Fruit fly (Drosophila melanogaster) whole organism, embryonic: ENCODE data around the gene CG44008.
A peak's percentile ranks its signal among the peaks of the same experiment; 100 is the strongest.

ENCODE experiments used
- CG1024 ChIP-seq: fragments of 200-800 bp; sonication (Bioruptor generic); IDR thresholded peaks from 2 replicates; pipeline ENCODE4 v1.3.6; 2022; ENCODE audit warnings: missing biosample characterization, missing genetic modification characterization
- CG12299 ChIP-seq: fragments of 200-800 bp; sonication (Bioruptor generic); optimal IDR thresholded peaks from 2 replicates; lab custom pipeline; 2018; ENCODE audit warnings: missing biosample characterization, mild to moderate bottlenecking, missing genetic modification characterization
- CG12942 ChIP-seq: fragments of 200-800 bp; sonication (Bioruptor generic); optimal IDR thresholded peaks from 3 replicates; lab custom pipeline; 2016; ENCODE audit warnings: missing biosample characterization, missing genetic modification characterization
- CG13287 ChIP-seq: fragments of 200-800 bp; sonication (Bioruptor generic); IDR thresholded peaks from 2 replicates; pipeline ENCODE4 v1.3.6; 2022; ENCODE audit warnings: missing biosample characterization, missing genetic modification characterization; ENCODE audit not compliant: partially characterized antibody
- CG17361 ChIP-seq: fragments of 200-800 bp; sonication (Bioruptor generic); IDR thresholded peaks from 3 replicates; pipeline ENCODE4 v1.3.6; 2022; ENCODE audit warnings: missing biosample characterization, missing genetic modification characterization
- CG17912 ChIP-seq: fragments of 200-800 bp; sonication (Bioruptor generic); optimal IDR thresholded peaks from 2 replicates; lab custom pipeline; 2018; ENCODE audit warnings: missing biosample characterization, mild to moderate bottlenecking, missing genetic modification characterization
- CG2889 ChIP-seq: fragments of 200-800 bp; sonication (Bioruptor generic); IDR thresholded peaks from 3 replicates; pipeline ENCODE4 v1.3.6; 2022; ENCODE audit warnings: missing biosample characterization, missing genetic modification characterization
- CG32767 ChIP-seq: fragments of 200-800 bp; sonication (Bioruptor generic); IDR thresholded peaks from 2 replicates; pipeline ENCODE4 v1.3.6; 2022; ENCODE audit warnings: missing biosample characterization, missing genetic modification characterization
- CG33213 ChIP-seq: fragments of 200-800 bp; sonication (Bioruptor generic); optimal IDR thresholded peaks from 3 replicates; lab custom pipeline; 2016; ENCODE audit warnings: missing biosample characterization, missing genetic modification characterization
- CG34376 ChIP-seq: fragments of 200-800 bp; sonication (Bioruptor generic); optimal IDR thresholded peaks from 2 replicates; lab custom pipeline; 2018; ENCODE audit warnings: missing biosample characterization, mild to moderate bottlenecking, missing genetic modification characterization
- CG34422 ChIP-seq: fragments of 200-800 bp; sonication (Bioruptor generic); IDR thresholded peaks from 3 replicates; pipeline ENCODE4 v1.3.6; 2022; ENCODE audit warnings: missing biosample characterization, missing genetic modification characterization
- CG43689 ChIP-seq: fragments of 200-800 bp; sonication (Bioruptor generic); IDR thresholded peaks from 2 replicates; pipeline ENCODE4 v1.3.6; 2022; ENCODE audit warnings: missing biosample characterization, missing genetic modification characterization
- CG4617 ChIP-seq: fragments of 200-800 bp; sonication (Bioruptor generic); optimal IDR thresholded peaks from 3 replicates; lab custom pipeline; 2016; ENCODE audit warnings: missing biosample characterization, missing genetic modification characterization, borderline replicate concordance
- CG8924 ChIP-seq: fragments of 200-800 bp; optimal IDR thresholded peaks from 3 replicates; lab custom pipeline; 2019; ENCODE audit warnings: missing biosample characterization, mild to moderate bottlenecking, missing genetic modification characterization, moderate library complexity
- CoRest ChIP-seq: fragments of 200-800 bp; sonication (Bioruptor generic); optimal IDR thresholded peaks from 3 replicates; lab custom pipeline; 2018; ENCODE audit warnings: missing biosample characterization, mild to moderate bottlenecking, missing genetic modification characterization, moderate library complexity
- Deaf1 ChIP-seq: fragments of 200-800 bp; optimal IDR thresholded peaks from 3 replicates; lab custom pipeline; 2019; ENCODE audit warnings: missing biosample characterization, mild to moderate bottlenecking, missing genetic modification characterization, moderate library complexity
- E2f1 ChIP-seq: fragments of 200-800 bp; sonication (Bioruptor generic); IDR thresholded peaks from 2 replicates; pipeline ENCODE4 v1.3.6; 2022; ENCODE audit warnings: missing biosample characterization, missing genetic modification characterization
- E2f2 ChIP-seq: fragments of 200-800 bp; sonication (Bioruptor generic); IDR thresholded peaks from 2 replicates; pipeline ENCODE4 v1.3.6; 2022; ENCODE audit warnings: missing biosample characterization, missing genetic modification characterization
- HLH54F ChIP-seq: fragments of 200-800 bp; sonication (Bioruptor generic); optimal IDR thresholded peaks from 3 replicates; lab custom pipeline; 2016; ENCODE audit warnings: missing biosample characterization, missing genetic modification characterization
- Lhr ChIP-seq: fragments of 200-800 bp; sonication (Bioruptor generic); optimal IDR thresholded peaks from 3 replicates; lab custom pipeline; 2017; ENCODE audit warnings: mild to moderate bottlenecking, missing biosample characterization, missing genetic modification reagents, missing genetic modification characterization
- MESR4 ChIP-seq: fragments of 200-800 bp; sonication (Bioruptor generic); optimal IDR thresholded peaks from 2 replicates; lab custom pipeline; 2018; ENCODE audit warnings: missing biosample characterization, mild to moderate bottlenecking, missing genetic modification characterization, moderate library complexity
- Med ChIP-seq: fragments of 200-800 bp; sonication (Bioruptor generic); peaks from one replicate; lab custom pipeline; 2016; ENCODE audit warnings: missing biosample characterization, missing genetic modification characterization, mild to moderate bottlenecking, inconsistent platforms, moderate library complexity
- NC2α ChIP-seq: fragments of 200-800 bp; sonication (Bioruptor generic); optimal IDR thresholded peaks from 2 replicates; lab custom pipeline; 2016; ENCODE audit warnings: missing biosample characterization, missing genetic modification characterization
- Oli ChIP-seq: fragments of 200-800 bp; sonication (Bioruptor generic); optimal IDR thresholded peaks from 2 replicates; lab custom pipeline; 2018; ENCODE audit warnings: missing biosample characterization, mild to moderate bottlenecking, missing genetic modification characterization, moderate library complexity
- Poxn ChIP-seq: fragments of 200-800 bp; sonication (Bioruptor generic); IDR thresholded peaks from 2 replicates; pipeline ENCODE4 v1.3.6; 2022; ENCODE audit warnings: missing biosample characterization, missing genetic modification characterization
- Rfx ChIP-seq: fragments of 200-800 bp; sonication (Bioruptor generic); IDR thresholded peaks from 2 replicates; pipeline ENCODE4 v1.3.6; 2022; ENCODE audit warnings: missing biosample characterization, missing genetic modification characterization
- Scr ChIP-seq: fragments of 200-800 bp; sonication (Bioruptor generic); IDR thresholded peaks from 2 replicates; pipeline ENCODE4 v1.3.6; 2022; ENCODE audit warnings: missing biosample characterization, missing genetic modification characterization; ENCODE audit not compliant: partially characterized antibody
- Sry-β ChIP-seq: fragments of 200-800 bp; sonication (Bioruptor generic); optimal IDR thresholded peaks from 2 replicates; lab custom pipeline; 2018; ENCODE audit warnings: missing biosample characterization, mild to moderate bottlenecking, missing genetic modification characterization, moderate library complexity
- Usf ChIP-seq: fragments of 200-800 bp; sonication (Bioruptor generic); optimal IDR thresholded peaks from 2 replicates; lab custom pipeline; 2017; ENCODE audit warnings: missing genotype, missing biosample characterization, missing genetic modification characterization
- YL-1 ChIP-seq: fragments of 200-800 bp; sonication (Bioruptor generic); optimal IDR thresholded peaks from 3 replicates; lab custom pipeline; 2017; ENCODE audit warnings: missing biosample characterization, mild to moderate bottlenecking, missing genetic modification characterization
- ab ChIP-seq: fragments of 200-800 bp; sonication (Bioruptor generic); optimal IDR thresholded peaks from 2 replicates; lab custom pipeline; 2016; ENCODE audit warnings: missing biosample characterization, missing genetic modification characterization
- ato ChIP-seq: fragments of 200-800 bp; sonication (Bioruptor generic); IDR thresholded peaks from 2 replicates; pipeline ENCODE4 v1.3.6; 2022; ENCODE audit warnings: missing biosample characterization, missing genetic modification characterization; ENCODE audit not compliant: partially characterized antibody
- cas ChIP-seq: fragments of 200-800 bp; sonication (Bioruptor generic); IDR thresholded peaks from 2 replicates; pipeline ENCODE4 v1.3.6; 2022; ENCODE audit warnings: missing biosample characterization, missing genetic modification characterization
- cg ChIP-seq: fragments of 200-800 bp; sonication (Bioruptor generic); optimal IDR thresholded peaks from 3 replicates; lab custom pipeline; 2019; ENCODE audit warnings: missing biosample characterization, mild to moderate bottlenecking, missing genetic modification characterization, moderate library complexity
- crol ChIP-seq: fragments of 200-800 bp; sonication (Bioruptor generic); IDR thresholded peaks from 2 replicates; pipeline ENCODE4 v1.3.6; 2022; ENCODE audit warnings: missing biosample characterization, missing genetic modification characterization
- dpn ChIP-seq, 2 experiments: fragments of 200-800 bp; sonication (Bioruptor generic); optimal IDR thresholded peaks; 3 replicates each; lab custom pipeline; 2016; ENCODE audit warnings: missing biosample characterization in 2 of 2, missing genetic modification characterization in 2 of 2
- fd96Cb ChIP-seq: fragments of 200-800 bp; sonication (Bioruptor generic); optimal IDR thresholded peaks from 2 replicates; lab custom pipeline; 2018; ENCODE audit warnings: missing biosample characterization, mild to moderate bottlenecking, missing genetic modification characterization, moderate library complexity
- kay ChIP-seq: fragments of 200-800 bp; sonication (Bioruptor generic); optimal IDR thresholded peaks from 2 replicates; lab custom pipeline; 2016; ENCODE audit warnings: missing biosample characterization, missing genetic modification characterization
- ken ChIP-seq: fragments of 200-800 bp; sonication (Bioruptor generic); IDR thresholded peaks from 3 replicates; pipeline ENCODE4 v1.3.6; 2022; ENCODE audit warnings: missing biosample characterization, missing genetic modification characterization
- mirr ChIP-seq: fragments of 200-800 bp; sonication (Bioruptor generic); optimal IDR thresholded peaks from 3 replicates; lab custom pipeline; 2018; ENCODE audit warnings: missing biosample characterization, mild to moderate bottlenecking, missing genetic modification characterization
- nerfin-1 ChIP-seq: fragments of 200-800 bp; sonication (Bioruptor generic); optimal IDR thresholded peaks from 3 replicates; lab custom pipeline; 2019; ENCODE audit warnings: missing biosample characterization, mild to moderate bottlenecking, missing genetic modification characterization, moderate library complexity
- otp ChIP-seq: fragments of 200-800 bp; sonication (Bioruptor generic); IDR thresholded peaks from 3 replicates; pipeline ENCODE4, ENCODE4 v1.3.6; 2022; ENCODE audit warnings: missing biosample characterization, missing genetic modification characterization
- pros ChIP-seq: fragments of 200-800 bp; sonication (Bioruptor generic); optimal IDR thresholded peaks from 3 replicates; lab custom pipeline; 2019; ENCODE audit warnings: missing biosample characterization, mild to moderate bottlenecking, missing genetic modification characterization, moderate library complexity
- ro ChIP-seq: fragments of 200-800 bp; sonication (Bioruptor generic); IDR thresholded peaks from 2 replicates; pipeline ENCODE4 v1.3.6; 2022; ENCODE audit warnings: missing biosample characterization, missing genetic modification characterization
- row ChIP-seq: fragments of 200-800 bp; sonication (Bioruptor generic); IDR thresholded peaks from 3 replicates; pipeline ENCODE4 v1.3.6; 2022; ENCODE audit warnings: missing biosample characterization, missing genetic modification characterization
- sens ChIP-seq: fragments of 200-800 bp; sonication (Bioruptor generic); peaks from one replicate; lab custom pipeline; 2016; ENCODE audit warnings: missing biosample characterization, missing genetic modification characterization
- sim ChIP-seq: fragments of 200-800 bp; sonication (Bioruptor generic); IDR thresholded peaks from 2 replicates; pipeline ENCODE4 v1.3.6; 2022; ENCODE audit warnings: missing biosample characterization, missing genetic modification characterization
- twi ChIP-seq: fragments of 200-800 bp; optimal IDR thresholded peaks from 2 replicates; lab custom pipeline; 2019; ENCODE audit warnings: missing biosample characterization, mild to moderate bottlenecking, missing genetic modification characterization, moderate library complexity
- tx ChIP-seq: fragments of 200-800 bp; sonication (Bioruptor generic); optimal IDR thresholded peaks from 2 replicates; lab custom pipeline; 2016; ENCODE audit warnings: missing biosample characterization, missing genetic modification characterization
- unc-4 ChIP-seq: fragments of 200-800 bp; sonication (Bioruptor generic); IDR thresholded peaks from 2 replicates; pipeline ENCODE4 v1.3.6; 2022; ENCODE audit warnings: missing biosample characterization, missing genetic modification characterization; ENCODE audit not compliant: partially characterized antibody
- zfh1 ChIP-seq: fragments of 200-800 bp; sonication (Bioruptor generic); IDR thresholded peaks from 3 replicates; pipeline ENCODE4 v1.3.6; 2022; ENCODE audit warnings: missing biosample characterization, missing genetic modification characterization

CG44008 gene

dm6 chr2L:11806022-11806700 is 36.1 kb downstream of the CG44008 start:
- TF ChIP-seq CG12299 (tag; lab: Kevin White, UChicago) (no peak), Usf (GFP tag; lab: Kevin White, UChicago) (no peak), MESR4 (GFP tag; lab: Kevin White, UChicago) (no peak), CG34376 (GFP tag; lab: Kevin White, UChicago) (no peak), ato (no peak), pros (GFP tag; lab: Kevin White, UChicago) (peak; percentile 13), Scr (no peak), CG43689 (GFP tag; lab: Robert Waterston, UW) (no peak), CG2889 (GFP tag; lab: Robert Waterston, UW) (no peak), tx (GFP tag; lab: Kevin White, UChicago) (no peak), CG33213 (GFP tag; lab: Kevin White, UChicago) (no peak), sim (GFP tag; lab: Robert Waterston, UW) (no peak), Med (peak; percentile 64), fd96Cb (tag; lab: Kevin White, UChicago) (no peak), zfh1 (no peak), ab (GFP tag; lab: Kevin White, UChicago) (no peak), cas (GFP tag; lab: Robert Waterston, UW) (no peak), CG17361 (GFP tag; lab: Robert Waterston, UW) (no peak), HLH54F (GFP tag; lab: Kevin White, UChicago) (no peak), unc-4 (GFP tag; lab: Robert Waterston, UW) (no peak), ken (GFP tag; lab: Robert Waterston, UW) (no peak), crol (GFP tag; lab: Robert Waterston, UW) (peak; percentile 62), ro (GFP tag; lab: Robert Waterston, UW) (no peak), CoRest (no peak), CG34422 (GFP tag; lab: Robert Waterston, UW) (0 out of 3 replicates have a peak, but pooled peaks have one; percentile 18), Rfx (0 out of 2 replicates have a peak, but pooled peaks have one; percentile 20), sens (GFP tag; lab: Kevin White, UChicago) (peak; percentile 13), E2f2 (GFP tag; lab: Robert Waterston, UW) (0 out of 2 replicates have a peak, but pooled peaks have one; percentile 11), CG12942 (GFP tag; lab: Kevin White, UChicago) (no peak), CG8924 (tag; lab: Kevin White, UChicago) (no peak), Sry-β (GFP tag; lab: Kevin White, UChicago) (no peak), mirr (GFP tag; lab: Kevin White, UChicago) (no peak), dpn (GFP tag; optimal IDR thresholded peaks at IDR 0.05; lab: Kevin White, UChicago) (no peak), CG32767 (GFP tag; lab: Robert Waterston, UW) (0 out of 2 replicates have a peak, but pooled peaks have one; percentile 21), Oli (no peak), CG17912 (GFP tag; lab: Kevin White, UChicago) (no peak), YL-1 (GFP tag; lab: Kevin White, UChicago) (peak; percentile 38), NC2α (GFP tag; lab: Kevin White, UChicago) (no peak), twi (tag; lab: Kevin White, UChicago) (no peak), CG13287 (GFP tag; lab: Robert Waterston, UW) (no peak), row (GFP tag; lab: Robert Waterston, UW) (no peak), otp (no peak), cg (GFP tag; lab: Kevin White, UChicago) (peak; percentile 68), CG4617 (GFP tag; lab: Kevin White, UChicago) (no peak), Poxn (no peak), kay (no peak), Deaf1 (tag; lab: Kevin White, UChicago) (no peak), Lhr (GFP tag; lab: Kevin White, UChicago) (no peak), CG1024 (no peak), E2f1 (GFP tag; lab: Robert Waterston, UW) (no peak), nerfin-1 (tag; lab: Kevin White, UChicago) (peak; percentile 30)
